Worm (Caenorhabditis elegans) whole organism, L3 larva: ENCODE data around the gene C28H8.7.

Experiments
- ZK546.5 ChIP-seq: sonication (generic microtip); optimal IDR thresholded peaks from 2 replicates; lab custom pipeline; 2017; ENCODE audit warnings: missing biosample characterization, missing genetic modification characterization
- aly-2 ChIP-seq: fragments of 150-350 bp; optimal IDR thresholded peaks from 2 replicates; lab custom pipeline; 2014; ENCODE audit warnings: missing biosample characterization, missing genetic modification characterization
- ama-1 ChIP-seq: fragments of 150-350 bp; optimal IDR thresholded peaks from 2 replicates; lab custom pipeline; 2018
- ceh-28 ChIP-seq: fragments of 150-350 bp; optimal IDR thresholded peaks from 2 replicates; lab custom pipeline; 2014; ENCODE audit warnings: missing biosample characterization, missing genetic modification reagents, missing genetic modification characterization
- ceh-9 ChIP-seq: sonication (generic microtip); optimal IDR thresholded peaks from 2 replicates; lab custom pipeline; 2018; ENCODE audit warnings: missing biosample characterization, missing genetic modification characterization
- daf-12 ChIP-seq: fragments of 150-350 bp; optimal IDR thresholded peaks from 2 replicates; lab custom pipeline; 2014; ENCODE audit warnings: missing biosample characterization, missing genetic modification reagents, missing genetic modification characterization
- egl-27 ChIP-seq: sonication (generic microtip); optimal IDR thresholded peaks from 4 replicates; lab custom pipeline; 2017; ENCODE audit warnings: missing biosample characterization, missing genetic modification reagents, missing genetic modification characterization
- elt-1 ChIP-seq: fragments of 150-350 bp; optimal IDR thresholded peaks from 2 replicates; lab custom pipeline; 2014; ENCODE audit warnings: missing biosample characterization, missing genetic modification characterization
- elt-2 ChIP-seq: sonication (generic microtip); optimal IDR thresholded peaks from 2 replicates; lab custom pipeline; 2016; ENCODE audit warnings: missing genetic modification reagents, mild to moderate bottlenecking, missing genetic modification characterization, missing compliant biosample characterization
- eor-1 ChIP-seq, 2 experiments: fragments of 150-350 bp; optimal IDR thresholded peaks; 2 replicates each; lab custom pipeline; 2014 to 2018; ENCODE audit warnings: missing biosample characterization in 2 of 2, missing genetic modification characterization in 2 of 2
- fos-1 ChIP-seq: fragments of 150-350 bp; optimal IDR thresholded peaks from 2 replicates; lab custom pipeline; 2014; ENCODE audit warnings: missing biosample characterization, missing genetic modification characterization
- lin-15B ChIP-seq: fragments of 150-350 bp; optimal IDR thresholded peaks from 2 replicates; lab custom pipeline; 2014; ENCODE audit warnings: missing biosample characterization, missing genetic modification characterization
- lin-39 ChIP-seq: fragments of 150-350 bp; optimal IDR thresholded peaks from 2 replicates; lab custom pipeline; 2018; ENCODE audit warnings: missing biosample characterization, missing genetic modification reagents, missing genetic modification characterization
- lsy-12 ChIP-seq: sonication (generic microtip); optimal IDR thresholded peaks from 2 replicates; lab custom pipeline; 2016; ENCODE audit warnings: mild to moderate bottlenecking, missing genetic modification characterization, missing compliant biosample characterization
- mdl-1 ChIP-seq: fragments of 150-350 bp; optimal IDR thresholded peaks from 2 replicates; lab custom pipeline; 2014; ENCODE audit warnings: missing biosample characterization, missing genetic modification characterization
- mml-1 ChIP-seq: fragments of 150-350 bp; sonication (generic microtip); optimal IDR thresholded peaks from 3 replicates; lab custom pipeline; 2014; ENCODE audit warnings: missing biosample characterization, missing genetic modification characterization
- nfya-1 ChIP-seq: sonication (generic microtip); optimal IDR thresholded peaks from 2 replicates; lab custom pipeline; 2017; ENCODE audit warnings: missing genetic modification characterization, mild to moderate bottlenecking, missing compliant biosample characterization, antibody characterized with exemption, moderate library complexity; ENCODE audit not compliant: insufficient read depth
- nhr-12 ChIP-seq: fragments of 150-350 bp; optimal IDR thresholded peaks from 2 replicates; lab custom pipeline; 2014; ENCODE audit warnings: missing biosample characterization, missing genetic modification characterization
- nhr-23 ChIP-seq: fragments of 150-350 bp; optimal IDR thresholded peaks from 2 replicates; lab custom pipeline; 2014; ENCODE audit warnings: missing biosample characterization, missing genetic modification reagents, missing genetic modification characterization
- nhr-25 ChIP-seq: sonication (generic microtip); optimal IDR thresholded peaks from 2 replicates; lab custom pipeline; 2017; ENCODE audit warnings: missing biosample characterization, missing genetic modification characterization
- nhr-43 ChIP-seq: sonication (generic microtip); optimal IDR thresholded peaks from 2 replicates; lab custom pipeline; 2016; ENCODE audit warnings: mild to moderate bottlenecking, missing genetic modification characterization, missing compliant biosample characterization; ENCODE audit not compliant: poor library complexity, severe bottlenecking
- nhr-67 ChIP-seq: fragments of 150-350 bp; optimal IDR thresholded peaks from 2 replicates; lab custom pipeline; 2014; ENCODE audit warnings: missing biosample characterization, missing genetic modification characterization
- pha-4 ChIP-seq: fragments of 150-350 bp; optimal IDR thresholded peaks from 2 replicates; lab custom pipeline; 2014; ENCODE audit warnings: missing biosample characterization, missing genetic modification reagents, missing genetic modification characterization
- pqm-1 ChIP-seq: fragments of 150-350 bp; optimal IDR thresholded peaks from 2 replicates; lab custom pipeline; 2017; ENCODE audit warnings: missing biosample characterization, missing genetic modification characterization, inconsistent platforms
- snpc-4 ChIP-seq: fragments of 150-350 bp; optimal IDR thresholded peaks from 2 replicates; lab custom pipeline; 2014; ENCODE audit warnings: missing biosample characterization, missing genetic modification characterization
- tbx-2 ChIP-seq: sonication (generic microtip); optimal IDR thresholded peaks from 2 replicates; lab custom pipeline; 2016; ENCODE audit warnings: mild to moderate bottlenecking, missing genetic modification characterization, missing compliant biosample characterization
- unc-39 ChIP-seq: sonication (generic microtip); optimal IDR thresholded peaks from 4 replicates; lab custom pipeline; 2017; ENCODE audit warnings: missing biosample characterization, missing genetic modification characterization
- unc-62 ChIP-seq: fragments of 150-350 bp; sonication (generic microtip); optimal IDR thresholded peaks from 4 replicates; lab custom pipeline; 2014; ENCODE audit warnings: missing biosample characterization, missing genetic modification reagents, missing genetic modification characterization
- zag-1 ChIP-seq: fragments of 150-350 bp; optimal IDR thresholded peaks from 2 replicates; lab custom pipeline; 2014; ENCODE audit warnings: missing biosample characterization, missing genetic modification characterization
- ztf-11 ChIP-seq: fragments of 150-350 bp; optimal IDR thresholded peaks from 2 replicates; lab custom pipeline; 2014; ENCODE audit warnings: missing biosample characterization, missing genetic modification characterization

The C28H8.7 gene

ce11 chrIII:5882823-5883222 lies 4.0 kb downstream of the C28H8.7 start, which contains the start of gene F01F1.14:
Gene F01F1.14, minus strand, starts transcription at chrIII:5882923.
- TF ChIP-seq nhr-23 (tag; lab: Kevin White, UChicago) (no peak), pha-4 (tag; lab: Kevin White, UChicago) (no peak), mdl-1 (no peak), unc-62 (GFP tag; lab: Kevin White, UChicago) (no peak), ZK546.5 (no peak), elt-2 (tag; lab: Kevin White, UChicago) (no peak), nhr-67 (tag; lab: Kevin White, UChicago) (no peak), pqm-1 (tag; lab: Kevin White, UChicago) (no peak), ceh-28 (no peak), aly-2 (no peak), elt-1 (no peak), nhr-25 (tag; lab: Kevin White, UChicago) (no peak)
- TF ChIP-seq, all 47 proteins: peak for 0

ce11 chrIII:5882284-5882683 lies 4.5 kb downstream of the C28H8.7 start:
- TF ChIP-seq lsy-12 (tag; lab: Kevin White, UChicago), result no peak
- no peak for TF ChIP-seq fos-1 (tag; lab: Kevin White, UChicago)
- no peak for TF ChIP-seq ZK546.5
- TF ChIP-seq ama-1 (lab: Kevin White, UChicago), result peak; percentile 17
- TF ChIP-seq egl-27 (tag; lab: Kevin White, UChicago), result no peak
- TF ChIP-seq, all 47 proteins: peak for 1

- TF ChIP-seq nhr-12 (no peak), mdl-1 (no peak), nfya-1 (tag; lab: Kevin White, UChicago) (peak; percentile 51), daf-12 (no peak), lin-15B (tag; lab: Kevin White, UChicago) (peak; percentile 23), nhr-23 (tag; lab: Kevin White, UChicago) (peak; percentile 24), ceh-28 (peak; percentile 52), elt-2 (tag; lab: Kevin White, UChicago) (peak; percentile 20), ama-1 (lab: Kevin White, UChicago) (peak; percentile 63), snpc-4 (tag; lab: Kevin White, UChicago) (peak; percentile 19)
- TF ChIP-seq, all 47 proteins: peak for 7
Observed at ce11 chrIII:5879291-5879968, 7.4 kb downstream of the C28H8.7 start, which contains the start of gene hpo-10. Gene hpo-10, plus strand, starts transcription at chrIII:5879489.

ce11 chrIII:5878215-5878614 lies 8.6 kb downstream of the C28H8.7 start, which contains the start of the genes mig-21 and F01F1.2:
Gene mig-21, minus strand, starts transcription at chrIII:5878380.
Gene F01F1.2, plus strand, starts transcription at chrIII:5878554.
- no peak for TF ChIP-seq fos-1 (tag; lab: Kevin White, UChicago)
- TF ChIP-seq ztf-11 (tag; lab: Kevin White, UChicago), result no peak
- TF ChIP-seq eor-1 (tag; optimal IDR thresholded peaks at IDR 0.05; lab: Kevin White, UChicago), result no peak
- no peak for TF ChIP-seq ceh-9 (tag; lab: Kevin White, UChicago)
- TF ChIP-seq nfya-1 (tag; lab: Kevin White, UChicago), result peak; percentile 34
- no peak for TF ChIP-seq ZK546.5
- peak; percentile 12 for TF ChIP-seq pha-4 (tag; lab: Kevin White, UChicago)
- no peak for TF ChIP-seq unc-62 (GFP tag; lab: Kevin White, UChicago)
- no peak for TF ChIP-seq ceh-28
- no peak for TF ChIP-seq zag-1 (tag; lab: Kevin White, UChicago)
- peak; percentile 27 for TF ChIP-seq lin-15B (tag; lab: Kevin White, UChicago)
- no peak for TF ChIP-seq nhr-12
- TF ChIP-seq daf-12, result no peak
- no peak for TF ChIP-seq unc-39 (tag; lab: Kevin White, UChicago)
- TF ChIP-seq nhr-43 (tag; lab: Kevin White, UChicago), result no peak
- no peak for TF ChIP-seq tbx-2
- TF ChIP-seq lin-39 (tag; lab: Kevin White, UChicago), result no peak
- TF ChIP-seq aly-2, result no peak
- TF ChIP-seq mml-1 (tag; lab: Kevin White, UChicago), result no peak
- no peak for TF ChIP-seq pqm-1 (tag; lab: Kevin White, UChicago)

ce11 chrIII:5876867-5877641 lies 9.7 kb downstream of the C28H8.7 start:
- TF ChIP-seq pqm-1 (tag; lab: Kevin White, UChicago) (no peak), elt-2 (tag; lab: Kevin White, UChicago) (peak; percentile 51), nhr-23 (tag; lab: Kevin White, UChicago) (peak; percentile 10)
